Worm (Caenorhabditis elegans): ENCODE results near the gene vps-16.

ce11 chrIII:6395706-6396232 is 37.3 kb upstream of the vps-16 start, which contains the start of gene oatr-1:
- TF ChIP-seq ama-1 (optimal IDR thresholded peaks at IDR 0.05) (no peak), nhr-237 (tag; optimal IDR thresholded peaks at IDR 0.05) (no peak), lsy-2 (tag; optimal IDR thresholded peaks at IDR 0.05) (no peak), lin-13 (GFP tag; optimal IDR thresholded peaks at IDR 0.05) (no peak), ces-1 (GFP tag; optimal IDR thresholded peaks at IDR 0.05) (no peak), unc-62 (GFP tag; optimal IDR thresholded peaks at IDR 0.05 in 1 of 2) (no peak), unc-62 (tag; optimal IDR thresholded peaks at IDR 0.05) (no peak), aly-2 (tag; optimal IDR thresholded peaks at IDR 0.05) (no peak), dve-1 (tag; optimal IDR thresholded peaks at IDR 0.05; ENCODE audit: insufficient read depth) (peak; percentile 27), nhr-77 (tag; optimal IDR thresholded peaks at IDR 0.05) (no peak), attf-4 (tag; optimal IDR thresholded peaks at IDR 0.05) (no peak), snpc-4 (tag; optimal IDR thresholded peaks at IDR 0.05) (no peak), egl-27 (tag; optimal IDR thresholded peaks at IDR 0.05) (no peak), jun-1 (tag; optimal IDR thresholded peaks at IDR 0.05) (no peak)
